Worm (Caenorhabditis elegans) whole organism, L2 larva: ENCODE measurements around the gene C03B1.5.

ENCODE experiments used
- C34F6.9 ChIP-seq: fragments of 150-350 bp; optimal IDR thresholded peaks from 2 replicates; lab custom pipeline; 2014; ENCODE audit warnings: missing biosample characterization, missing genetic modification characterization
- F13H6.1 ChIP-seq: sonication (generic microtip); optimal IDR thresholded peaks from 2 replicates; lab custom pipeline; 2016; ENCODE audit warnings: missing genetic modification characterization, missing compliant biosample characterization
- R02D3.7 ChIP-seq: fragments of 150-350 bp; optimal IDR thresholded peaks from 2 replicates; lab custom pipeline; 2014; ENCODE audit warnings: missing biosample characterization, missing genetic modification characterization
- ZK546.5 ChIP-seq: sonication (generic microtip); optimal IDR thresholded peaks from 2 replicates; lab custom pipeline; 2017; ENCODE audit warnings: missing biosample characterization, missing genetic modification characterization
- ama-1 ChIP-seq: fragments of 150-350 bp; optimal IDR thresholded peaks from 2 replicates; lab custom pipeline; 2018; ENCODE audit warnings: inconsistent platforms
- blmp-1 ChIP-seq: sonication (generic microtip); optimal IDR thresholded peaks from 2 replicates; lab custom pipeline; 2017; ENCODE audit warnings: missing genetic modification characterization, mild to moderate bottlenecking, missing compliant biosample characterization, antibody characterized with exemption, moderate library complexity; ENCODE audit not compliant: insufficient read depth
- ceh-16 ChIP-seq: fragments of 150-350 bp; optimal IDR thresholded peaks from 2 replicates; lab custom pipeline; 2014; ENCODE audit warnings: missing biosample characterization, missing genetic modification characterization
- crh-2 ChIP-seq: sonication (generic microtip); optimal IDR thresholded peaks from 2 replicates; lab custom pipeline; 2017; ENCODE audit warnings: missing biosample characterization, missing genetic modification characterization
- dmd-4 ChIP-seq: sonication (generic microtip); optimal IDR thresholded peaks from 2 replicates; lab custom pipeline; 2017; ENCODE audit warnings: missing biosample characterization, missing genetic modification characterization
- elt-1 ChIP-seq: fragments of 150-350 bp; optimal IDR thresholded peaks from 2 replicates; lab custom pipeline; 2014; ENCODE audit warnings: missing biosample characterization, missing genetic modification characterization
- lin-39 ChIP-seq: fragments of 150-350 bp; optimal IDR thresholded peaks from 2 replicates; lab custom pipeline; 2014; ENCODE audit warnings: missing biosample characterization, missing genetic modification reagents, missing genetic modification characterization
- lsy-2 ChIP-seq, 2 experiments: fragments of 150-350 bp in 1 of 2; sonication (generic microtip) in 1 of 2; optimal IDR thresholded peaks; 2 replicates each; lab custom pipeline; 2014 to 2017; ENCODE audit warnings: missing biosample characterization in 2 of 2, missing genetic modification characterization in 2 of 2
- mab-5 ChIP-seq: fragments of 150-350 bp; optimal IDR thresholded peaks from 2 replicates; lab custom pipeline; 2014; ENCODE audit warnings: missing biosample characterization, missing genetic modification characterization
- mdl-1 ChIP-seq, 2 experiments: fragments of 150-350 bp in 1 of 2; sonication (generic microtip) in 1 of 2; optimal IDR thresholded peaks; 2 replicates each; lab custom pipeline; 2017; ENCODE audit warnings: missing biosample characterization in 2 of 2, missing genetic modification characterization in 2 of 2
- nhr-10 ChIP-seq: sonication (generic microtip); optimal IDR thresholded peaks from 2 replicates; lab custom pipeline; 2017; ENCODE audit warnings: missing biosample characterization, missing genetic modification characterization
- nhr-11 ChIP-seq: fragments of 150-350 bp; optimal IDR thresholded peaks from 2 replicates; lab custom pipeline; 2014; ENCODE audit warnings: missing biosample characterization, missing genetic modification characterization
- nhr-21 ChIP-seq: fragments of 150-350 bp; optimal IDR thresholded peaks from 2 replicates; lab custom pipeline; 2014; ENCODE audit warnings: missing biosample characterization, missing genetic modification characterization
- nhr-23 ChIP-seq: fragments of 150-350 bp; optimal IDR thresholded peaks from 2 replicates; lab custom pipeline; 2014; ENCODE audit warnings: missing biosample characterization, missing genetic modification reagents, missing genetic modification characterization
- nhr-237 ChIP-seq: fragments of 150-350 bp; optimal IDR thresholded peaks from 2 replicates; lab custom pipeline; 2014; ENCODE audit warnings: missing biosample characterization, missing genetic modification characterization
- nhr-25 ChIP-seq: fragments of 150-350 bp; sonication (generic microtip); optimal IDR thresholded peaks from 3 replicates; lab custom pipeline; 2014; ENCODE audit warnings: missing biosample characterization, missing genetic modification characterization
- nhr-6 ChIP-seq: fragments of 150-350 bp; optimal IDR thresholded peaks from 2 replicates; lab custom pipeline; 2014; ENCODE audit warnings: missing biosample characterization, missing genetic modification characterization
- nhr-77 ChIP-seq: fragments of 150-350 bp; optimal IDR thresholded peaks from 2 replicates; lab custom pipeline; 2014; ENCODE audit warnings: missing biosample characterization, missing genetic modification characterization
- peb-1 ChIP-seq: fragments of 150-350 bp; optimal IDR thresholded peaks from 2 replicates; lab custom pipeline; 2014; ENCODE audit warnings: missing biosample characterization, missing genetic modification characterization
- sem-4 ChIP-seq: fragments of 150-350 bp; optimal IDR thresholded peaks from 2 replicates; lab custom pipeline; 2014; ENCODE audit warnings: missing biosample characterization, missing genetic modification reagents, missing genetic modification characterization
- sma-3 ChIP-seq: sonication (generic microtip); optimal IDR thresholded peaks from 2 replicates; lab custom pipeline; 2016; ENCODE audit warnings: missing genetic modification reagents, missing genetic modification characterization, missing compliant biosample characterization
- sma-9 ChIP-seq, 2 experiments: fragments of 150-350 bp in 1 of 2; sonication (generic microtip) in 1 of 2; optimal IDR thresholded peaks; 2 replicates each; lab custom pipeline; 2014 to 2016; ENCODE audit warnings: missing genetic modification characterization in 2 of 2, mild to moderate bottlenecking in 1 of 2, missing biosample characterization in 1 of 2, missing compliant biosample characterization in 1 of 2, missing genetic modification reagents in 1 of 2, moderate library complexity in 1 of 2
- snpc-4 ChIP-seq: fragments of 150-350 bp; optimal IDR thresholded peaks from 2 replicates; lab custom pipeline; 2014; ENCODE audit warnings: missing biosample characterization, missing genetic modification characterization
- unc-39 ChIP-seq: fragments of 150-350 bp; optimal IDR thresholded peaks from 2 replicates; lab custom pipeline; 2014; ENCODE audit warnings: missing biosample characterization, missing genetic modification characterization
- ztf-1 ChIP-seq: fragments of 200-800 bp; sonication (Bioruptor generic); conservative IDR thresholded peaks from 2 replicates; pipeline ENCODE4 v1.3.6; 2022; ENCODE audit warnings: missing genetic modification characterization, missing compliant biosample characterization
- ztf-11 ChIP-seq: sonication (generic microtip); optimal IDR thresholded peaks from 2 replicates; lab custom pipeline; 2017; ENCODE audit warnings: missing biosample characterization, missing genetic modification characterization
- ztf-4 ChIP-seq: fragments of 150-350 bp; optimal IDR thresholded peaks from 2 replicates; lab custom pipeline; 2014; ENCODE audit warnings: missing biosample characterization, missing genetic modification characterization

Gene C03B1.5

ce11 chrX:6350016-6350415 is 5.4 kb upstream of the C03B1.5 start, which contains the start of gene C03B1.6:
Gene C03B1.6 (plus strand): TSS chrX:6350316.
- TF ChIP-seq unc-39 (tag; lab: Kevin White, UChicago) (no peak), R02D3.7 (tag; lab: Kevin White, UChicago) (no peak), lsy-2 (tag; optimal IDR thresholded peaks at IDR 0.05; lab: Kevin White, UChicago) (no peak), nhr-25 (tag; lab: Kevin White, UChicago) (no peak), nhr-6 (no peak), snpc-4 (tag; lab: Kevin White, UChicago) (no peak), sma-3 (GFP tag; lab: Kevin White, UChicago) (no peak), ceh-16 (tag; lab: Kevin White, UChicago) (no peak), crh-2 (tag; lab: Kevin White, UChicago) (no peak), blmp-1 (tag; lab: Kevin White, UChicago) (no peak), dmd-4 (tag; lab: Kevin White, UChicago) (no peak)

- TF ChIP-seq C34F6.9 (tag; lab: Kevin White, UChicago) (peak; percentile 26), elt-1 (tag; lab: Kevin White, UChicago) (no peak)
Observed at ce11 chrX:6353763-6354162, 1.6 kb upstream of the C03B1.5 start.

ce11 chrX:6357772-6358171 is 2.4 kb downstream of the C03B1.5 start, which contains the start of gene C03B1.10:
Gene C03B1.10 (minus strand): TSS chrX:6357872.
- TF ChIP-seq nhr-11 (no peak), sma-9 (GFP tag; optimal IDR thresholded peaks at IDR 0.05; lab: Kevin White, UChicago) (no peak), sma-9 (tag; optimal IDR thresholded peaks at IDR 0.05; lab: Kevin White, UChicago) (no peak), nhr-23 (tag; lab: Kevin White, UChicago) (no peak), nhr-25 (tag; lab: Kevin White, UChicago) (no peak), lin-39 (tag; lab: Kevin White, UChicago) (no peak), peb-1 (tag; lab: Kevin White, UChicago) (no peak), mdl-1 (tag; optimal IDR thresholded peaks at IDR 0.05; lab: Kevin White, UChicago) (no peak), nhr-21 (tag; lab: Kevin White, UChicago) (no peak), nhr-237 (no peak), ztf-11 (tag; lab: Kevin White, UChicago) (no peak), R02D3.7 (tag; lab: Kevin White, UChicago) (no peak)

- TF ChIP-seq nhr-77 (tag; lab: Kevin White, UChicago) (no peak), ztf-1 (GFP tag; lab: Robert Waterston, UW) (no peak), dmd-4 (tag; lab: Kevin White, UChicago) (no peak), snpc-4 (tag; lab: Kevin White, UChicago) (no peak), C34F6.9 (tag; lab: Kevin White, UChicago) (no peak), ceh-16 (tag; lab: Kevin White, UChicago) (no peak), elt-1 (tag; lab: Kevin White, UChicago) (no peak), ZK546.5 (no peak), ztf-11 (tag; lab: Kevin White, UChicago) (no peak), sma-9 (GFP tag; optimal IDR thresholded peaks at IDR 0.05; lab: Kevin White, UChicago) (no peak), sma-9 (tag; optimal IDR thresholded peaks at IDR 0.05; lab: Kevin White, UChicago) (no peak), blmp-1 (tag; lab: Kevin White, UChicago) (no peak), mab-5 (tag; lab: Kevin White, UChicago) (no peak), sma-3 (GFP tag; lab: Kevin White, UChicago) (no peak)
Observed at ce11 chrX:6360077-6360476, 4.7 kb downstream of the C03B1.5 start.

ce11 chrX:6360658-6361057 is 5.3 kb downstream of the C03B1.5 start, which contains the start of gene C03B1.14:
Gene C03B1.14 (minus strand): TSS chrX:6360758.
- TF ChIP-seq ztf-4 (tag; lab: Kevin White, UChicago) (no peak), peb-1 (tag; lab: Kevin White, UChicago) (no peak), snpc-4 (tag; lab: Kevin White, UChicago) (no peak), ztf-11 (tag; lab: Kevin White, UChicago) (no peak), mdl-1 (tag; optimal IDR thresholded peaks at IDR 0.05; lab: Kevin White, UChicago) (no peak), sma-3 (GFP tag; lab: Kevin White, UChicago) (no peak), lsy-2 (tag; optimal IDR thresholded peaks at IDR 0.05; lab: Kevin White, UChicago) (no peak), C34F6.9 (tag; lab: Kevin White, UChicago) (no peak), nhr-11 (no peak), sem-4 (tag; lab: Kevin White, UChicago) (no peak), nhr-21 (tag; lab: Kevin White, UChicago) (no peak), F13H6.1 (tag; lab: Kevin White, UChicago) (no peak), ama-1 (lab: Kevin White, UChicago) (no peak), mab-5 (tag; lab: Kevin White, UChicago) (no peak), nhr-10 (no peak), blmp-1 (tag; lab: Kevin White, UChicago) (no peak)
- TF ChIP-seq, all 48 proteins: peak for 0
